Worm (Caenorhabditis elegans): ENCODE data around the gene F54D5.4.

DNA sequence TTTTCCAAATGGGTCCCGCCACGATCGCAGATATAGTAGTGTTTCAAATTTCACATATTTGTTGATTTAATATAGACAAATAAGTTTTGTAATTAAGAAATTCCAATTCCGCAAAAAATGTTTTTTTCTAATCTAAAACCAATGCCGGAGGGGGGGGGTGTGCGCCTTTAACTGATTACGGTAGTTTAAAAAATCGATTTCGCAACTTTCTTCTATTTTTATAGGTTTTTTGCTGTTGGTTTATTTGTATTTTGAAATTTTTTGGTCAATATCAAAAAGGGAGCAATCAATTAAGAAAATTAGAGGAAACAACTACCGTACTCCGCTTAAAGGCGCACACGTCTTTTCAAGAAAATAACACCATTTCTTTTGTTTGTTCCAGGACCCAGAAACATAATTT lies 21.9 kb downstream of the F54D5.4 start:
- TF ChIP-seq unc-62 (GFP tag; optimal IDR thresholded peaks at IDR 0.05) (no peak), unc-39 (tag; optimal IDR thresholded peaks at IDR 0.05) (no peak), lin-15B (tag; optimal IDR thresholded peaks at IDR 0.05) (no peak), ceh-28 (tag; optimal IDR thresholded peaks at IDR 0.05) (no peak), mdl-1 (tag; optimal IDR thresholded peaks at IDR 0.05) (no peak), nhr-67 (tag; optimal IDR thresholded peaks at IDR 0.05) (no peak), fos-1 (tag; optimal IDR thresholded peaks at IDR 0.05) (no peak), nhr-77 (tag; optimal IDR thresholded peaks at IDR 0.05) (no peak), egl-27 (tag; optimal IDR thresholded peaks at IDR 0.05) (no peak)
